Worm (Caenorhabditis elegans) whole organism, L3 larva: ENCODE measurements around the gene T04B2.7.
A peak's percentile ranks its signal among the peaks of the same experiment; 100 is the strongest.

Experiments used
- R02D3.7 ChIP-seq: fragments of 150-350 bp; optimal IDR thresholded peaks from 2 replicates; lab custom pipeline; 2014; ENCODE audit warnings: missing biosample characterization, missing genetic modification characterization
- ZK546.5 ChIP-seq: sonication (generic microtip); optimal IDR thresholded peaks from 2 replicates; lab custom pipeline; 2017; ENCODE audit warnings: missing biosample characterization, missing genetic modification characterization
- aly-2 ChIP-seq: fragments of 150-350 bp; optimal IDR thresholded peaks from 2 replicates; lab custom pipeline; 2014; ENCODE audit warnings: missing biosample characterization, missing genetic modification characterization
- ama-1 ChIP-seq: fragments of 150-350 bp; optimal IDR thresholded peaks from 2 replicates; lab custom pipeline; 2018
- ceh-16 ChIP-seq: sonication (generic microtip); optimal IDR thresholded peaks from 2 replicates; lab custom pipeline; 2017; ENCODE audit warnings: missing biosample characterization, missing genetic modification characterization
- ceh-28 ChIP-seq: fragments of 150-350 bp; optimal IDR thresholded peaks from 2 replicates; lab custom pipeline; 2014; ENCODE audit warnings: missing biosample characterization, missing genetic modification reagents, missing genetic modification characterization
- ceh-9 ChIP-seq: sonication (generic microtip); optimal IDR thresholded peaks from 2 replicates; lab custom pipeline; 2018; ENCODE audit warnings: missing biosample characterization, missing genetic modification characterization
- egl-27 ChIP-seq: sonication (generic microtip); optimal IDR thresholded peaks from 4 replicates; lab custom pipeline; 2017; ENCODE audit warnings: missing biosample characterization, missing genetic modification reagents, missing genetic modification characterization
- egl-5 ChIP-seq: fragments of 150-350 bp; optimal IDR thresholded peaks from 2 replicates; lab custom pipeline; 2017; ENCODE audit warnings: missing biosample characterization, missing genetic modification reagents, missing genetic modification characterization, inconsistent platforms
- elt-1 ChIP-seq: fragments of 150-350 bp; optimal IDR thresholded peaks from 2 replicates; lab custom pipeline; 2014; ENCODE audit warnings: missing biosample characterization, missing genetic modification characterization
- elt-2 ChIP-seq: sonication (generic microtip); optimal IDR thresholded peaks from 2 replicates; lab custom pipeline; 2016; ENCODE audit warnings: missing genetic modification reagents, mild to moderate bottlenecking, missing genetic modification characterization, missing compliant biosample characterization
- eor-1 ChIP-seq, 2 experiments: fragments of 150-350 bp; optimal IDR thresholded peaks; 2 replicates each; lab custom pipeline; 2014 to 2018; ENCODE audit warnings: missing biosample characterization in 2 of 2, missing genetic modification characterization in 2 of 2
- fos-1 ChIP-seq: fragments of 150-350 bp; optimal IDR thresholded peaks from 2 replicates; lab custom pipeline; 2014; ENCODE audit warnings: missing biosample characterization, missing genetic modification characterization
- hmg-11 ChIP-seq: sonication (generic microtip); optimal IDR thresholded peaks from 2 replicates; lab custom pipeline; 2016; ENCODE audit warnings: missing genetic modification characterization, missing compliant biosample characterization
- jun-1 ChIP-seq: fragments of 150-350 bp; optimal IDR thresholded peaks from 2 replicates; lab custom pipeline; 2014; ENCODE audit warnings: missing biosample characterization, missing genetic modification reagents, missing genetic modification characterization
- lin-39 ChIP-seq: fragments of 150-350 bp; optimal IDR thresholded peaks from 2 replicates; lab custom pipeline; 2018; ENCODE audit warnings: missing biosample characterization, missing genetic modification reagents, missing genetic modification characterization
- lsy-12 ChIP-seq: sonication (generic microtip); optimal IDR thresholded peaks from 2 replicates; lab custom pipeline; 2016; ENCODE audit warnings: mild to moderate bottlenecking, missing genetic modification characterization, missing compliant biosample characterization
- mdl-1 ChIP-seq: fragments of 150-350 bp; optimal IDR thresholded peaks from 2 replicates; lab custom pipeline; 2014; ENCODE audit warnings: missing biosample characterization, missing genetic modification characterization
- mml-1 ChIP-seq: fragments of 150-350 bp; sonication (generic microtip); optimal IDR thresholded peaks from 3 replicates; lab custom pipeline; 2014; ENCODE audit warnings: missing biosample characterization, missing genetic modification characterization
- nfya-1 ChIP-seq: sonication (generic microtip); optimal IDR thresholded peaks from 2 replicates; lab custom pipeline; 2017; ENCODE audit warnings: missing genetic modification characterization, mild to moderate bottlenecking, missing compliant biosample characterization, antibody characterized with exemption, moderate library complexity; ENCODE audit not compliant: insufficient read depth
- nhr-11 ChIP-seq: fragments of 150-350 bp; optimal IDR thresholded peaks from 2 replicates; lab custom pipeline; 2014; ENCODE audit warnings: missing biosample characterization, missing genetic modification characterization
- nhr-23 ChIP-seq: fragments of 150-350 bp; optimal IDR thresholded peaks from 2 replicates; lab custom pipeline; 2014; ENCODE audit warnings: missing biosample characterization, missing genetic modification reagents, missing genetic modification characterization
- nhr-28 ChIP-seq: fragments of 150-350 bp; optimal IDR thresholded peaks from 2 replicates; lab custom pipeline; 2014; ENCODE audit warnings: missing biosample characterization, missing genetic modification characterization
- nhr-67 ChIP-seq: fragments of 150-350 bp; optimal IDR thresholded peaks from 2 replicates; lab custom pipeline; 2014; ENCODE audit warnings: missing biosample characterization, missing genetic modification characterization
- nhr-76 ChIP-seq: fragments of 150-350 bp; sonication (generic microtip); optimal IDR thresholded peaks from 5 replicates; lab custom pipeline; 2014; ENCODE audit warnings: missing biosample characterization, missing genetic modification characterization
- nhr-77 ChIP-seq: fragments of 150-350 bp; optimal IDR thresholded peaks from 2 replicates; lab custom pipeline; 2014; ENCODE audit warnings: missing biosample characterization, missing genetic modification characterization
- pha-4 ChIP-seq: fragments of 150-350 bp; optimal IDR thresholded peaks from 2 replicates; lab custom pipeline; 2014; ENCODE audit warnings: missing biosample characterization, missing genetic modification reagents, missing genetic modification characterization
- pqm-1 ChIP-seq: fragments of 150-350 bp; optimal IDR thresholded peaks from 2 replicates; lab custom pipeline; 2017; ENCODE audit warnings: missing biosample characterization, missing genetic modification characterization, inconsistent platforms
- sea-2 ChIP-seq: fragments of 150-350 bp; sonication (generic microtip); optimal IDR thresholded peaks from 4 replicates; lab custom pipeline; 2014; ENCODE audit warnings: missing biosample characterization, missing genetic modification reagents, missing genetic modification characterization
- skn-1 ChIP-seq: fragments of 150-350 bp; optimal IDR thresholded peaks from 2 replicates; lab custom pipeline; 2014; ENCODE audit warnings: missing biosample characterization, missing genetic modification characterization
- snpc-4 ChIP-seq: fragments of 150-350 bp; optimal IDR thresholded peaks from 2 replicates; lab custom pipeline; 2014; ENCODE audit warnings: missing biosample characterization, missing genetic modification characterization
- tbx-2 ChIP-seq: sonication (generic microtip); optimal IDR thresholded peaks from 2 replicates; lab custom pipeline; 2016; ENCODE audit warnings: mild to moderate bottlenecking, missing genetic modification characterization, missing compliant biosample characterization
- unc-39 ChIP-seq: sonication (generic microtip); optimal IDR thresholded peaks from 4 replicates; lab custom pipeline; 2017; ENCODE audit warnings: missing biosample characterization, missing genetic modification characterization
- zag-1 ChIP-seq: fragments of 150-350 bp; optimal IDR thresholded peaks from 2 replicates; lab custom pipeline; 2014; ENCODE audit warnings: missing biosample characterization, missing genetic modification characterization

T04B2.7 gene

ce11 chrIV:10060795-10061194 is 4.8 kb upstream of the T04B2.7 start:
- TF ChIP-seq elt-2 (tag; lab: Kevin White, UChicago) (peak; percentile 45), nhr-67 (no peak), egl-27 (tag; lab: Kevin White, UChicago) (no peak), zag-1 (no peak), pqm-1 (tag; lab: Kevin White, UChicago) (peak; percentile 3), pha-4 (tag; lab: Kevin White, UChicago) (peak; percentile 28)
- TF ChIP-seq, all 47 proteins: peak for 3

- TF ChIP-seq tbx-2 (tag; lab: Kevin White, UChicago) (no peak), jun-1 (tag; lab: Kevin White, UChicago) (peak; percentile 46), elt-1 (tag; lab: Kevin White, UChicago) (no peak), elt-2 (tag; lab: Kevin White, UChicago) (peak; percentile 99), nhr-11 (tag; lab: Kevin White, UChicago) (no peak), nhr-23 (tag; lab: Kevin White, UChicago) (no peak), skn-1 (tag; lab: Kevin White, UChicago) (no peak), R02D3.7 (tag; lab: Kevin White, UChicago) (no peak), egl-5 (tag; lab: Kevin White, UChicago) (no peak), snpc-4 (tag; lab: Kevin White, UChicago) (no peak), nhr-67 (no peak), nhr-77 (tag; lab: Kevin White, UChicago) (no peak), unc-39 (no peak), pqm-1 (tag; lab: Kevin White, UChicago) (peak; percentile 99), mdl-1 (tag; lab: Kevin White, UChicago) (no peak), lin-39 (no peak), ama-1 (lab: Kevin White, UChicago) (no peak), mml-1 (tag; lab: Kevin White, UChicago) (no peak), pha-4 (tag; lab: Kevin White, UChicago) (peak; percentile 42), ZK546.5 (tag; lab: Kevin White, UChicago) (no peak), hmg-11 (no peak), aly-2 (tag; lab: Kevin White, UChicago) (no peak), lsy-12 (no peak), ceh-28 (tag; lab: Kevin White, UChicago) (no peak), sea-2 (GFP tag; lab: Kevin White, UChicago) (no peak), ceh-9 (tag; lab: Kevin White, UChicago) (no peak), nhr-76 (tag; lab: Kevin White, UChicago) (no peak), fos-1 (tag; lab: Kevin White, UChicago) (peak; percentile 52), ceh-16 (tag; lab: Kevin White, UChicago) (no peak), nhr-28 (tag; lab: Kevin White, UChicago) (no peak)
- TF ChIP-seq, all 47 proteins: peak for 5
Observed at ce11 chrIV:10059175-10059574, 3.1 kb upstream of the T04B2.7 start.

DNA sequence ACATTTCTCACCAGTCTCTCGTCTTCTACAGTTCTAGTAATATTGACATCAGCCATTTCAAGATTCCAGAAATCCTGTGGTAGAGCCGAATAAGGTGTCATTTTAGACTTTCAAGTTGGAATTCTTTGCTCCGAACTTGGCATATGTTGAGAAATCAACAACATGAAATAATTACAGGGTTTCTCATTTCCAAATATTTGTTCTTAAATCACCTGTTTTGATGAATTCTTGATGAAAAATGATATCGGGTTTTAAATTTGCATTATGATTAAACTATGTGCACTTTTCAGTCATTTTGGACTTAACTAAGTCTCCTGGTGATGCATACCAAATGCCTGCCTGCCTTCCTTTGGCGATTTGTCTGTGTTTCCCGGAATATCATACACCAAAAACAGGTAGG is 2.5 kb downstream of the T04B2.7 start, which contains the start of gene srv-12:
Gene srv-12 (minus strand): TSS at position 101 of the 400 bp plus-strand sequence.
- TF ChIP-seq tbx-2 (tag; lab: Kevin White, UChicago) (no peak), nfya-1 (no peak), nhr-23 (tag; lab: Kevin White, UChicago) (no peak), eor-1 (tag; optimal IDR thresholded peaks at IDR 0.05; lab: Kevin White, UChicago) (no peak), ceh-16 (tag; lab: Kevin White, UChicago) (no peak), ama-1 (lab: Kevin White, UChicago) (no peak), aly-2 (tag; lab: Kevin White, UChicago) (no peak)

- TF ChIP-seq sea-2 (GFP tag; lab: Kevin White, UChicago) (no peak), egl-27 (tag; lab: Kevin White, UChicago) (no peak), nhr-76 (tag; lab: Kevin White, UChicago) (no peak), unc-39 (no peak)
- TF ChIP-seq, all 47 proteins: peak for 0
Observed at ce11 chrIV:10051088-10051487, 5.0 kb downstream of the T04B2.7 start, which contains the start of gene T04B2.8. Gene T04B2.8 (minus strand): TSS chrIV:10051188.

DNA sequence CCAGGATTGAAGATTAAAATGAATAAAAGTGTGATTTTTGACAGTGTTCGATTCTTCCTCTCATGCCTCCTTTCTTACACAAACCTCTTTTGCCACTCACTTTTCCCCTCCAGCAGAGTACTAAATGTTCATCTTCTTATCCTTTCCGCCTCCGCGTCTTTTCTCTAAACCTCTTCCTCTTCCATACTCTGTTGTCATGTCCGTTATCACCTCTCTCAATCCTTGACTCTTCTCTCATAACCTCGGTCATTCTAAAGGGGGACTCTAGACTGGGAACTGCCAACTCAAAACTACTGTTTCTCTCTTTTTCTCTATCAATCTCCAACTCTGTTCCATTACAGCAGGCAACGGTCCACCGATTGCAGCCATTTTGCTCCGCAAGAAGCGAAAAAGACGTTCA is 7.8 kb downstream of the T04B2.7 start:
- no peak for TF ChIP-seq eor-1 (tag; optimal IDR thresholded peaks at IDR 0.05; lab: Kevin White, UChicago)
- TF ChIP-seq nhr-28 (tag; lab: Kevin White, UChicago): no peak
- no peak for TF ChIP-seq R02D3.7 (tag; lab: Kevin White, UChicago)
- no peak for TF ChIP-seq nhr-76 (tag; lab: Kevin White, UChicago)
- no peak for TF ChIP-seq ceh-28 (tag; lab: Kevin White, UChicago)
